Worm (Caenorhabditis elegans) whole organism, early embryonic: ENCODE measurements around the gene ins-12.

Experiments
- B0310.2 ChIP-seq: sonication (generic microtip); optimal IDR thresholded peaks from 2 replicates; lab custom pipeline; 2016; ENCODE audit warnings: mild to moderate bottlenecking, missing genetic modification characterization, missing compliant biosample characterization
- F13C5.2 ChIP-seq: sonication (generic microtip); optimal IDR thresholded peaks from 2 replicates; lab custom pipeline; 2017; ENCODE audit warnings: mild to moderate bottlenecking, missing genetic modification characterization, inconsistent platforms, missing compliant biosample characterization
- aly-1 ChIP-seq: sonication (generic microtip); optimal IDR thresholded peaks from 2 replicates; lab custom pipeline; 2016; ENCODE audit warnings: missing genetic modification characterization, missing compliant biosample characterization
- ama-1 ChIP-seq: fragments of 150-350 bp; optimal IDR thresholded peaks from 2 replicates; lab custom pipeline; 2014
- ceh-13 ChIP-seq: fragments of 200-800 bp; sonication (Bioruptor generic); optimal IDR thresholded peaks from 2 replicates; lab custom pipeline; 2018; ENCODE audit warnings: mild to moderate bottlenecking, missing genetic modification characterization, missing compliant biosample characterization
- flt-1 ChIP-seq: fragments of 200-800 bp; sonication (Bioruptor generic); IDR thresholded peaks from 2 replicates; pipeline ENCODE4 v1.3.6; 2022; ENCODE audit warnings: missing genetic modification characterization, missing compliant biosample characterization
- tbx-11 ChIP-seq: fragments of 200-800 bp; sonication (Bioruptor generic); IDR thresholded peaks from 2 replicates; pipeline ENCODE4 v1.3.6; 2022; ENCODE audit warnings: missing genetic modification characterization, missing compliant biosample characterization
- tbx-37 ChIP-seq: fragments of 200-800 bp; sonication (Bioruptor generic); conservative IDR thresholded peaks from 2 replicates; pipeline ENCODE4 v1.3.6; 2022; ENCODE audit warnings: missing genetic modification reagents, missing genetic modification characterization, missing compliant biosample characterization

DNA sequence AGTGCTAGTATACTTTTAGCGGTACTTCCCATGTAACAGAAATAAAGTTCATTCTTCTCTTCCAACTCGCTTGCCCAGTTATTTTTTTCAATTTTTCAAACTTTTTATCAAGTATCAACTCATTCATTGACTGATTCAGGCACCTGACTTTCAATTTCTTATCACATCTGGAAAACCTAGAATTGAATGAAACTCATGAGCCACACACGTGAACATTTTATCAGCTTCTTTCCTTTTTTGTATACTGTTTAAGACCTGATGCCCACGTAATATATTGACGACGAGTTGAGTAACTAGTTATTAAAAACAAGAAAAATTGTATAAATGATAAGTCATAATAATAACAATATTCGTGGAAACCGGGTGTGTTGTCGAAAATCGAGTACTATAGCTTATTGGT, 886 bp upstream of the ins-12 start:
- no peak for TF ChIP-seq ama-1 (lab: Kevin White, UChicago)
- no peak for TF ChIP-seq F13C5.2 (tag; lab: Kevin White, UChicago)
- TF ChIP-seq aly-1 (tag; lab: Kevin White, UChicago): no peak
- no peak for TF ChIP-seq B0310.2 (tag; lab: Kevin White, UChicago)
- no peak for TF ChIP-seq tbx-11
- no peak for TF ChIP-seq ceh-13 (GFP tag; lab: Kevin White, UChicago)
- no peak for TF ChIP-seq tbx-37 (GFP tag; lab: Robert Waterston, UW)
- TF ChIP-seq flt-1: no peak
